Worm (Caenorhabditis elegans): ENCODE measurements around the gene Y113G7A.13.

Y113G7A.13 gene

DNA sequence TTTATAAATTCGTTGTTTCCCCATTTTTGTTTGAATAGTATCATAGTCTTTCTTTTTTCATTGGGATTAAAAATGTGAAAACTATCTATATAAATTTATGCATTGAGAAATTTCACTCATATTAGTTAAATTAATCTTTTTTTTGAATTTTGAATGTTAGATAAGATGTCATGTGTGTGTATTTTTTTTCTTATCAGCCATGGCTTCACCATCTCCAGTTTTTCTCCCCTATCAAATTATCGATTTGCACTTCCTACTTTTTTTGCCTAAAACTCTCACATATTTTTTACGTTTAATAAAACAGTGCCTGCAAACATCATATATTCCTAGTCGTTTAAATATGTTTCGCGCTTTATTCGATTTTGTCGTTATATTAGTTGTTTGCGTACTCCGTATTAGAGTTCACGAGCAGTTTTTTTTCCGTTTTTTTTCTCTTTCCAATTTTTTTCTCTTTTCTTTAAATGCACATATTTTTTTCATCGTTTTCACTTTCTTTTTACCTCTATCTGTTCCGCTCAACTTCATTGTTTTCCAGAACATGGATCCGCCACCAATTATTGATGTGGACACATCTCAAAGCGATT is at the start of gene Y113G7A.13:
Gene Y113G7A.13 (plus strand): TSS at position 534 of the 584 bp plus-strand sequence.
- TF ChIP-seq dao-5 (tag; optimal IDR thresholded peaks at IDR 0.05) (no peak), him-1 (tag; optimal IDR thresholded peaks at IDR 0.05) (no peak), W03F9.2 (tag; optimal IDR thresholded peaks at IDR 0.05) (no peak)

DNA sequence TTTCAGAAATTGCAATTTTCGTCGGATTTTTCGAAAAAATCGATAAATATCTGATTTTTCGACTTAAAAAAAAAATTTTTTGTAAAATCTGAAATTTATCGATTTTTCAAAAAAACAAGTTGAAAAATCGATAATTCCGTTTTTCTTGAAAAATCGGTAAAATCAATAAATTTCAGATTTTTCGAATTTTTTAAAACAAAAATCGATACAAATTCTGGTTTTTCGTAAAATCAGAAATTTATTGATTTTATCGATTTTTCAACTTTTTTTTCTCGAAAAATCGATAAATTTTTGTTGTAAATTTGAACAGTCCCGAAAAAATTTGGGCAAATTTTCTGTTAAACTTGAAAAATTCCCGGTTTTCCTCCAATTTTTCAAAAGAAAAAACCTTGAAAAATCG is 43.6 kb upstream of the Y113G7A.13 start:
- no peak for TF ChIP-seq him-1 (tag; optimal IDR thresholded peaks at IDR 0.05)
- no peak for TF ChIP-seq dao-5 (tag; optimal IDR thresholded peaks at IDR 0.05)
- TF ChIP-seq W03F9.2 (tag; optimal IDR thresholded peaks at IDR 0.05): no peak

DNA sequence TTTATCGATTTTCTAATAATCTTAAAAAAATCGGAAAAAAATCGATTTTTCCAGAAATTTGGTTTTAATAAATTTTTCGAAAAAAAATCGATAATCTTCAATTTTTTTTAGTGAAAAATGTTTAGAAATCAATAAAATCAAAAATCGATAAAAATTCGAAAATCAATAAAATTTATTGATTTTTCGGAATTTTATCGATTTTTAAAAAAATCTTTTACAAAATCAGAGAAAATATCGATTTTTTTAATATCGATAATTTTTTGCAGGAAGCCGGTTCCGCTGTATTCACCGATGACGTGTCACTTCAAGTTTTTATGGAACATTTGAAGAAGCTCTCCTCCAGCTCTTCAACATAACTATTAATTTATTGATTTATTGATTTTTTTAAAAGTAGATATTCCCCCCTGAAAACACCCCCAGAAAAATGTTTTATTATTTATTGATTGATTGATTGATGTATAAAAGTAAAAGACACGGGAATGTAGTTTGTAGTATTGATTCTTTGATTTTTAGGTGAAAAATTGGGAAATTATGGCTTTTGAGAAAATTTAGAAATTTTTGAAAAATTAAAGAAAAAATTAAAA is 42.7 kb upstream of the Y113G7A.13 start:
- no peak for TF ChIP-seq dao-5 (tag; optimal IDR thresholded peaks at IDR 0.05)
- TF ChIP-seq him-1 (tag; optimal IDR thresholded peaks at IDR 0.05): no peak
- TF ChIP-seq W03F9.2 (tag; optimal IDR thresholded peaks at IDR 0.05): no peak

DNA sequence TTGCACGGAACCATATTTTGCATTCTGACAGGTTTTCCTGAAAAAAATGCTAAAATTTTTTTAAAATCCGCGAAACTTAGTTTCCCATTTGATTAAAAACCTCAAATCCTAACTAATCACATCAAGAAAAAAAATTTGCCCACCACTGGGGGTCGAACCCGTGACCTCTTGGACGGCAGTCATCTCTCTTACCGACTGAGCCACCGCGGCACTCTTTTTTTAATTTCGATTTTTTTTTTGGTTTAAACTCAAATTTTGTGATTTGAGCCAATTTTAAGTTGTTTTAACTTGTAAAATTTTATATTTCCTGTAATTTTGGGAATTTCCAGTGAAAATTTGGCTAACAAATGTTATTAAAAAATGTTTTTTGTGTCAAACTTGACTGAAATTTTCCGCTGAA is 28.2 kb upstream of the Y113G7A.13 start:
- TF ChIP-seq him-1 (tag; optimal IDR thresholded peaks at IDR 0.05): no peak
- TF ChIP-seq W03F9.2 (tag; optimal IDR thresholded peaks at IDR 0.05): no peak
- TF ChIP-seq dao-5 (tag; optimal IDR thresholded peaks at IDR 0.05): no peak

DNA sequence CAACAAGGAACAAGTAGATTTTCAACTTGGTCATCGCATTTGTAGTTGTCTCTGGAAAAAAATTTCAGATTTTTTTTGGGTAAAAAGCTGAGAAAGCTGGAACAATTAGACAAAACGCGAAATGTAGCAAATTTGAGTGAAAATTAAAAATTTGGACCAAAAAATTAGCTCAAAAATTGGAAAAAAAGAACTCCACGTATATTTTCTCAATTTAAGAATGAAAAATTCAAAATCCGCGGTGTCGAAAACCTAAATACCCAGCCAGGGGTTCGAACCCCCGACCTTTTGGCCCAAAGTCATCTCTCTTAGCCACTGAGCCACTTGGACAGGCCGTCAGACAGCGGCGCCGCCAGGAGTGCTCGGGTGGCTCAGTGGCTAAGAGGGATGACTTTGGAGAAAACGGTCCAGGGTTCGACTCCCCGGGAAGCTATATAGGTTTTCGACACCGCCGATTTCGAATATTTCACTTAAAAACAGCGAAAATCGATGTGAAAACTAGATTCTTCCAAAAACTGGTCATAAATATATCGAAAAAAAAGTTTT is 27.3 kb upstream of the Y113G7A.13 start, which contains the start of gene ncx-1:
Gene ncx-1 (minus strand): TSS at position 51 of the 543 bp plus-strand sequence.
- no peak for TF ChIP-seq him-1 (tag; optimal IDR thresholded peaks at IDR 0.05)
- TF ChIP-seq dao-5 (tag; optimal IDR thresholded peaks at IDR 0.05): no peak
- TF ChIP-seq W03F9.2 (tag; optimal IDR thresholded peaks at IDR 0.05): no peak

DNA sequence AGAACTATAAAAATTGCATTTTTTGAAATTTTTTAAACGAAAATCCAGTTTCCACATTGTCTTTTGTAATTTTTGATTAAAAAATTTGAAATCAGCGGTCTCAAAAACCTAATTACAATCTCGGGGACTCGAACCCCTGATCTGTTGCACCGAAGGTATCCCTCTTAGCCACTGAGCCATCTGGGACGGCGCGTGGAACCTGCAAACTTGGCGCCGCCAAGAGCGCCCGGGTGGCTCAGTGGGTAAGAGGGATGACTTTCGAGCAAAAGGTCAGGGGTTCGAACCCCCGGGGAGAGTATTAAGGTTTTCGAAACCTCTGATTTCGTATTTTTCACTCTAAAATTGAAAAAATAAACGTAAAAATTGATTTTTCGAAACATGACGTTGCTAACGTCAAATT is 25.0 kb upstream of the Y113G7A.13 start:
- TF ChIP-seq him-1 (tag; optimal IDR thresholded peaks at IDR 0.05): no peak
- no peak for TF ChIP-seq dao-5 (tag; optimal IDR thresholded peaks at IDR 0.05)
- no peak for TF ChIP-seq W03F9.2 (tag; optimal IDR thresholded peaks at IDR 0.05)

DNA sequence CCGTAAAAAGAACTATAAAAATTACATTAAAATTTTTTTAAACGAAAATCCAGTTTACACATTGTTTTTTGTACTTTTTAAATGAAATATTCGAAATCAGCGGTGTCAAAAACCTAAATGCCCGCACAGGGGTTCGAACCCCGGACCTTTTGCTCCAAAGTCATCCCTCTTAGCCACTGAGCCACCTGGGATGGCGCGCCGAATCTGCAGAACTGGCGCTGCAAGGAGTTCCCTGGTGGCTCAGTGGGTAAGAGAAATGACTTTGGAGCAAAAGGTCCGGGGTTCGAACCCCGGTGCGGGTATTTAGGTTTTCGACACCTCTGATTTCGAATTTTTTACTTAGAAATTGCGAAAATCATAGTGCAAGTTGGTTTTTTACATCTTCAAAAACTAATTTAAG is 24.4 kb upstream of the Y113G7A.13 start:
- TF ChIP-seq dao-5 (tag; optimal IDR thresholded peaks at IDR 0.05): no peak
- no peak for TF ChIP-seq him-1 (tag; optimal IDR thresholded peaks at IDR 0.05)
- no peak for TF ChIP-seq W03F9.2 (tag; optimal IDR thresholded peaks at IDR 0.05)

DNA sequence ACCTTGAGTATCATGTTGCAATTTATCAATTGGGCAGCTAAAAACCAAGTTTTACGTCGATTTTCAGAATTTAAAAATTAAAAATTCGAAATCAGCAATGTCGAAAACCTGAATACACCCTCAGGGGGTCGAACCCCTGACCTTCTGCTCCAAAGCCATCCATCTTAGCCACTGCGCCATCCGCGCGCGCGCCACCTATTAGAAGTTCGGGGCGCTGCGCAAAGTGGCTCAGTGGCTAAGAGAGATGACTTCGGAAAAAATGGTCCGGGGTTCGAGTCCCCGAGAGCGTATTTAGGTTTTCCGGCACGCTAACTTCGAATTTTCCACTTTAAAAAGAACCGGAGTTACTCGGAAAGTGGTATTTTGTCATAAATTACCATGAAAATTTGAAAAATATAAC is 23.6 kb upstream of the Y113G7A.13 start:
- TF ChIP-seq him-1 (tag; optimal IDR thresholded peaks at IDR 0.05): no peak
- no peak for TF ChIP-seq dao-5 (tag; optimal IDR thresholded peaks at IDR 0.05)
- TF ChIP-seq W03F9.2 (tag; optimal IDR thresholded peaks at IDR 0.05): no peak

DNA sequence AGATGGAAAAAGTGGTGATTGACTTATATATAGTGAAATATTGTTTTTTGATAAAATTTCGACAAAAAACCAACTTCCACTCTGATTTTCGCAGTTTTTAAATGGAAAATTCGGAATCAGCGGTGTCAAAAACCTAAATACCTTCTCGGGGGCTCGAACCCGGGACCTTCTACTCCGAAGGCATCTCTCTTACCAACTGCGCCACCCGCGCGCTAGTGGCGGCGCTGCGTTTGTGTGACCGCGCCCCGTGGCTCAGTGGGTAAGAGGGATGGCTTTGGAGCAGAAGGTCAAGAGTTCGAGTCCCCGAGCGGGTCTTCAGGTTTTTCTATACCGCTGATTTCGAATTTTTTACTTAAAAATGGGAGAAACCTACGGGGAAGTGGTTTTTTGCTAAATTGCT is 22.9 kb upstream of the Y113G7A.13 start:
- TF ChIP-seq him-1 (tag; optimal IDR thresholded peaks at IDR 0.05) (no peak), W03F9.2 (tag; optimal IDR thresholded peaks at IDR 0.05) (no peak), dao-5 (tag; optimal IDR thresholded peaks at IDR 0.05) (no peak)

DNA sequence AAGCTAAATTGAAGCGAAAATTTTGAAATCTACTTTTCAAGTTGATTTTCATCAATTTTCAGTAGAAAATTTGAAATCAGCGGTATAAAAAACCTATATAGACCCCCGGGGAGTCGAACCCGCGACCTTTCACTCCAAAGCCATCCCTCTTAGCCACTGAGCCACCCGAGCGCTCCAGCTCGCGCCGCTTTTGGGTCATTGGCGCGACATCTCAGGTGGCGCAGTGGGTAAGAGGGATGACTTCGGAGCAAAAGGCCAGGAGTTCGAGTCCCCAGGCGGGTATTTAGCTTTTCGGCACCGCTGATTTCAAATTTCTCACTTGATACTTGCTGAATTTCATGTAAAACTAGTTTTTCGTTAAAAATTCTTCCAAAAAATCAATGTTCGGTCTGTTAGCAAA is 21.4 kb upstream of the Y113G7A.13 start:
- TF ChIP-seq W03F9.2 (tag; optimal IDR thresholded peaks at IDR 0.05): no peak
- TF ChIP-seq him-1 (tag; optimal IDR thresholded peaks at IDR 0.05): no peak
- TF ChIP-seq dao-5 (tag; optimal IDR thresholded peaks at IDR 0.05): no peak

DNA sequence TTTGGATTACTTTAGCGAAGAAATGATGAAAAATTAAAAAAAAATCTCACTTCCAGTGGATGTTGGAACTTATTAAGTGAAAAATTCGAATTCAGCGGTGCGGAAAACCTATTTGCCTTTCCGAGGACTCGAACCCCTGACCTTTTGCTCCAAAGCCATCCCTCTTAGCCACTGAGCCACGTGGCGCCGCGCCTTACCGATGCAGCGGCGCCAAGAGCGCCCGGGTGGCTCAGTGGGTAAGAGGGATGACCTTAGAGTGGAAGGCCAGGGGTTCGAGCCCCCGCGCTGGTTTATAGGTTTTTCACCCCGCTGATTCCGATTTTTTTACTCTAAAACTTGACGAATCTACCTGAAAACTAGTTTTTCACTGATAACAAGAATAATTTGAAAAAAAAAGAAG is 20.5 kb upstream of the Y113G7A.13 start:
- TF ChIP-seq dao-5 (tag; optimal IDR thresholded peaks at IDR 0.05) (no peak), W03F9.2 (tag; optimal IDR thresholded peaks at IDR 0.05) (no peak), him-1 (tag; optimal IDR thresholded peaks at IDR 0.05) (no peak)

DNA sequence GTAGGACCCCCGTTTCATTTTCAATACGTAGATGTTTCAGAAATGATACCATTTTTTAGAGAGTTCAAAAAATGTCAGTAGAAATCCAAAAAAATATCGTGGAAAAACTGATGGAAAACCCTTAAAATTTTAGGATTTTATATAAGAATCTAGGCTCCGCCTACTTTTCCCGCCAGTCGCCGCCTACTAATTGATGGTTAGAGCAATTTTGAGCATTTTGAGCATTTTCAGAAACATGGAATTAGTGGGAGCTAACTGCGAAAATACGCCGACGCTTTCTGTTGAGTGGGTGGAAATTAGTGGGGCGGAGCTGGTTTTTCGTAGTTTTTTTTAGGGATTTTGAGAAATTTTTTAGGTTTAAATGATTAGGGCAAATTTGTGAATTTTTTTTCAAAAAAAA is 14.8 kb upstream of the Y113G7A.13 start, which contains the start of gene ssu-1:
Gene ssu-1 (minus strand): TSS at position 101 of the 400 bp plus-strand sequence.
- no peak for TF ChIP-seq him-1 (tag; optimal IDR thresholded peaks at IDR 0.05)
- TF ChIP-seq W03F9.2 (tag; optimal IDR thresholded peaks at IDR 0.05): no peak
- no peak for TF ChIP-seq dao-5 (tag; optimal IDR thresholded peaks at IDR 0.05)

DNA sequence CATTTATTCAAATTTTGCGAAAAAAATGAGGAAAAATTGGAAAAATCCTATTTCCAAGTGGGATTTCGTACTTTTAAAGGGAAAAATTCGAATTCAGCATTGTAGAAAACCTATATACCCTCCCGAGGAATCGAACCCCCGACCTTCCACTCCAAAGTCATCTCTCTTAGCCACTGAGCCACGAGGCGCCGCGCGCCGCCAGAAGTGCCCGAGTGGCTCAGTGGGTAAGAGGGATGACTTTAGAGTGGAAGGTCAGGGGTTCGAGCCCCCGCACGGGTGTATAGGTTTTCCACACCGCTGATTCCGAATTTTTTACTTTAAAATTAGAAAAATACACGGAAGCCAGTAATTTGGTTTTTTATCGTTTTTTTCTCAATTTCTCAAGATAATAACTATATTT is 13.2 kb upstream of the Y113G7A.13 start:
- TF ChIP-seq dao-5 (tag; optimal IDR thresholded peaks at IDR 0.05) (no peak), W03F9.2 (tag; optimal IDR thresholded peaks at IDR 0.05) (no peak), him-1 (tag; optimal IDR thresholded peaks at IDR 0.05) (no peak)

DNA sequence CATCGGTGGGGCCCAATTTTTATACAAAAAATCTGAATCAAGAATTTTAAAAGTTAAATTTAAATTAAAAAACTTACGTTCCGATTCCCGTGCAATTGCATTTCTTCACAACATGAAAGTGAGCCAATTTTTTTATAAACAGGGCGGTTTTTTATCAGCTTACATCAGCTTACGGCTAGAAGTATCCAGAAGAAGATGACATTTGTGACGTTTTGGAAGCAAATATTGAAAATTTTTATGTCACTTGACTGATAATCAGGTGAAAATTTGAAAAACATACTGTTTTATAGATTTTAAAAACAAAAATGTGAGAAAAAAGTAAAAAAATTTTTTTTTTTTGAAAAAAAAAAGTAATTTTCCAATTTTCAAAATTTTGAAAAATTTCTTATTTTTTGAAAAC is 12.7 kb upstream of the Y113G7A.13 start, which contains the start of gene Y113G7A.22:
Gene Y113G7A.22 (minus strand): TSS at position 101 of the 400 bp plus-strand sequence.
- TF ChIP-seq him-1 (tag; optimal IDR thresholded peaks at IDR 0.05) (no peak), W03F9.2 (tag; optimal IDR thresholded peaks at IDR 0.05) (no peak), dao-5 (tag; optimal IDR thresholded peaks at IDR 0.05) (no peak)
